Fruit fly (Drosophila melanogaster): ENCODE measurements around the gene Reph.

The Reph gene

DNA sequence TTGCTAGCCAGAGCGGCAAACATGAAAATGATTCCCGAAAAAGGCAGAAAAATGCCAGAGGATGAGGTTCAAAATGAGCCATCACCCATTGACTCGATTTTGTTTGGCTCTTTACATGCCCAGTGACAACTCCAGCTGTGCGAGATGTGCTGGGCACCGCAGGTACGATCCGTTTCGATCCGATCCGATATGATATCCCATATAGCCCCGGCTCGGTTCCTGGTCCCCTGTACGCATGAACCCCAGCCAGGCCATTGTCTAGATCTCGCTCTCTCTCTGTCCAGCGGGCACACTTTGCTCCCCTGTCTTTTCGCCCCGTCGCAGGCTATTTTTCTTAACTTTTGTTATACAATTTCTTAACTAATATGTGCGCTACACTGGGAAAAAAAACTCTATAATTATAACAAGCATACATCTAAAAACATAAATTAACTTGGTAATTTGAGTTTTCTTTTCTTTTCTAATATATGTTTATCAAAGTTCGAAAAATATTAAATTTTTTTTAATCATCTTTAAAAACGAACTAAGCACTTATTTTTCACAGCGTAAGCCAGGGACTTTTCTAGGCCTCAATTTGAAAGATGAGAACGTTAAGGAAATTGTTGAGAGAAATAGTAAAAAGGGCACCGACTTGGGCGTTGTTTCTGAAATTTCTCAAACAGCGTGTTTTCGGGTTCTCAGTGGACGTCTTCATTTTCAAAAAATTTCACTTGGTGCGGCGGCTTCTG is 24.2 kb downstream of the Reph start (continued):
- TF ChIP-seq CG18599 (GFP tag; optimal IDR thresholded peaks at IDR 0.05) = peak; percentile 40
- TF ChIP-seq CG4617 (GFP tag; optimal IDR thresholded peaks at IDR 0.05; ENCODE audit: borderline replicate concordance) = peak; percentile 13
- TF ChIP-seq CG4360 (GFP tag; IDR thresholded peaks at IDR 0.05) = peak; percentile 38; the same call in 1 of the 2 replicates
- TF ChIP-seq Oli (tag; optimal IDR thresholded peaks at IDR 0.05) = peak; percentile 69
- TF ChIP-seq CG11696 (GFP tag; IDR thresholded peaks at IDR 0.05) = 0 out of 2 replicates have a peak, but pooled peaks have one; percentile 12
- no peak for TF ChIP-seq Hand (GFP tag; optimal IDR thresholded peaks at IDR 0.05)
- no peak for TF ChIP-seq Atf6 (GFP tag; IDR thresholded peaks at IDR 0.05)
- no peak for TF ChIP-seq PHDP (tag; optimal IDR thresholded peaks at IDR 0.05)
- peak; percentile 54 for TF ChIP-seq CG18619 (GFP tag; optimal IDR thresholded peaks at IDR 0.05)
- TF ChIP-seq CG14441 (GFP tag; IDR thresholded peaks at IDR 0.05) = no peak
- TF ChIP-seq CG3065 (GFP tag; optimal IDR thresholded peaks at IDR 0.05) = peak; percentile 43
- TF ChIP-seq Dll (GFP tag; IDR thresholded peaks at IDR 0.05; ENCODE audit: partially characterized antibody) = no peak
- TF ChIP-seq jing (GFP tag; optimal IDR thresholded peaks at IDR 0.05) = no peak
- no peak for TF ChIP-seq CG32532 (GFP tag; IDR thresholded peaks at IDR 0.05)
- TF ChIP-seq nerfin-1 (tag; optimal IDR thresholded peaks at IDR 0.05) = peak; percentile 81
- TF ChIP-seq CG10462 (GFP tag; optimal IDR thresholded peaks at IDR 0.05) = peak; percentile 58
- TF ChIP-seq CG34422 (GFP tag; IDR thresholded peaks at IDR 0.05) = no peak
- TF ChIP-seq CG7745 (tag; optimal IDR thresholded peaks at IDR 0.05) = peak; percentile 69
- no peak for TF ChIP-seq prd (optimal IDR thresholded peaks at IDR 0.05)
- peak; percentile 88 for TF ChIP-seq prd (GFP tag; IDR thresholded peaks at IDR 0.05)
- peak; percentile 79 for TF ChIP-seq fd96Cb (tag; optimal IDR thresholded peaks at IDR 0.05)
- no peak for TF ChIP-seq Tbp (GFP tag; optimal IDR thresholded peaks at IDR 0.05)
- peak; percentile 74 for TF ChIP-seq row (GFP tag; IDR thresholded peaks at IDR 0.05)
- peak; percentile 10 for TF ChIP-seq CG31388 (GFP tag; optimal IDR thresholded peaks at IDR 0.05)
- TF ChIP-seq Dek (tag; optimal IDR thresholded peaks at IDR 0.05) = no peak
- no peak for TF ChIP-seq abd-A (tag; optimal IDR thresholded peaks at IDR 0.05)
- no peak for TF ChIP-seq H15 (GFP tag; IDR thresholded peaks at IDR 0.05)
- no peak for TF ChIP-seq mam (GFP tag; optimal IDR thresholded peaks at IDR 0.05)
- TF ChIP-seq hkb (optimal IDR thresholded peaks at IDR 0.05) = no peak
- TF ChIP-seq hkb (GFP tag; IDR thresholded peaks at IDR 0.05) = peak; percentile 40; the same call in 1 of the 2 replicates
- TF ChIP-seq HHEX (GFP tag; optimal IDR thresholded peaks at IDR 0.05) = no peak
- TF ChIP-seq klu (GFP tag; IDR thresholded peaks at IDR 0.05) = no peak
- no peak for TF ChIP-seq da (GFP tag; optimal IDR thresholded peaks at IDR 0.05)
- TF ChIP-seq CG2199 (GFP tag; IDR thresholded peaks at IDR 0.05) = peak; percentile 78; the same call in 2 of the 3 replicates
- TF ChIP-seq Doc2 (GFP tag; IDR thresholded peaks at IDR 0.05) = no peak
- TF ChIP-seq Sox100B (GFP tag; optimal IDR thresholded peaks at IDR 0.05) = peak; percentile 74
- no peak for TF ChIP-seq B-H1 (GFP tag; IDR thresholded peaks at IDR 0.05)
- TF ChIP-seq lab (GFP tag; optimal IDR thresholded peaks at IDR 0.05) = no peak
- TF ChIP-seq al (GFP tag; IDR thresholded peaks at IDR 0.05) = no peak
- TF ChIP-seq MBD-R2 (GFP tag; IDR thresholded peaks at IDR 0.05) = no peak
- TF ChIP-seq unpg (GFP tag; optimal IDR thresholded peaks at IDR 0.05) = peak; percentile 79
- TF ChIP-seq gt (GFP tag; IDR thresholded peaks at IDR 0.05) = no peak
- peak; percentile 7 for TF ChIP-seq CrebB (tag; optimal IDR thresholded peaks at IDR 0.05)
- TF ChIP-seq E2f1 (GFP tag; IDR thresholded peaks at IDR 0.05) = peak; percentile 44; the same call in 1 of the 2 replicates
- no peak for TF ChIP-seq CG12769 (tag; optimal IDR thresholded peaks at IDR 0.05)
- peak; percentile 86 for TF ChIP-seq CG7556 (GFP tag; optimal IDR thresholded peaks at IDR 0.05)
- TF ChIP-seq CG9932 (GFP tag; IDR thresholded peaks at IDR 0.05) = no peak
- TF ChIP-seq Xrp1 (GFP tag; IDR thresholded peaks at IDR 0.05) = peak; percentile 92
- no peak for TF ChIP-seq CG8478 (optimal IDR thresholded peaks at IDR 0.05)
- no peak for TF ChIP-seq ERR (GFP tag; optimal IDR thresholded peaks at IDR 0.05)
- no peak for TF ChIP-seq ab (GFP tag; optimal IDR thresholded peaks at IDR 0.05)
